Fruit fly (Drosophila melanogaster): ENCODE data around the gene CG4968.
A peak's percentile ranks its signal among the peaks of the same experiment; 100 is the strongest.

Gene CG4968

DNA sequence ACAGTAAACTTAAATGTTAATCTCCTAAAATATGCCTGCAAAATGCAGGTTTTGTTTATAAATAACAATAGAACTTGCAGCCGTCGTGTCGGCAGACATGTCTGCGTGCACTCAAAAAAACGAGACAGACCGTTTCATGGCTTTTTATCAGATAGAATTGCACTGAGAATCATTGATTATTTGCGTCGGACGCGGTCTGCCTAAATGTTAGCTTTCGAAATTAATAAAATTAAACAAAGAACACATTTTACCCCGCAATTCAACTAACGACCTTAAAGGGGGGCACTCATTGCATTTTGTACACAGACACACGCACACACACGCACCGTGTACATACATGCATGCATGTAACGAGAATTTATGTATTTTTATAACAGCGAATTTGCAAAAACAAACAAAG is 29.9 kb upstream of the CG4968 start:
- TF ChIP-seq CG13204 (GFP tag; optimal IDR thresholded peaks at IDR 0.05) (no peak), Pif1B (GFP tag; optimal IDR thresholded peaks at IDR 0.05) (peak; percentile 46), gl (tag; optimal IDR thresholded peaks at IDR 0.05) (peak; percentile 5), EcR (GFP tag; optimal IDR thresholded peaks at IDR 0.05) (no peak), CG14655 (GFP tag; optimal IDR thresholded peaks at IDR 0.05) (no peak), CG17806 (tag; optimal IDR thresholded peaks at IDR 0.05) (peak; percentile 32), Pif1A (GFP tag; optimal IDR thresholded peaks at IDR 0.05) (peak; percentile 74), CG9948 (tag; optimal IDR thresholded peaks at IDR 0.05) (no peak), CG8301 (tag; optimal IDR thresholded peaks at IDR 0.05) (no peak), CG8159 (tag; optimal IDR thresholded peaks at IDR 0.05) (no peak), CG15710 (tag; optimal IDR thresholded peaks at IDR 0.05) (no peak), CG4496 (GFP tag; IDR thresholded peaks at IDR 0.05) (peak; percentile 74), Ets98B (GFP tag; IDR thresholded peaks at IDR 0.05) (no peak; the same call in 1 of the 2 replicates), rn (GFP tag; IDR thresholded peaks at IDR 0.05) (peak; percentile 47; the same call in 1 of the 2 replicates), D1 (tag; optimal IDR thresholded peaks at IDR 0.05) (no peak), CG32121 (GFP tag; IDR thresholded peaks at IDR 0.05) (peak; percentile 27), CG12605 (GFP tag; IDR thresholded peaks at IDR 0.05) (peak; percentile 19; the same call in 1 of the 2 replicates), CG34367 (tag; optimal IDR thresholded peaks at IDR 0.05) (no peak), fd96Ca (GFP tag; IDR thresholded peaks at IDR 0.05) (no peak), Snoo (tag; optimal IDR thresholded peaks at IDR 0.05) (no peak), CG10348 (GFP tag; IDR thresholded peaks at IDR 0.05) (no peak)

DNA sequence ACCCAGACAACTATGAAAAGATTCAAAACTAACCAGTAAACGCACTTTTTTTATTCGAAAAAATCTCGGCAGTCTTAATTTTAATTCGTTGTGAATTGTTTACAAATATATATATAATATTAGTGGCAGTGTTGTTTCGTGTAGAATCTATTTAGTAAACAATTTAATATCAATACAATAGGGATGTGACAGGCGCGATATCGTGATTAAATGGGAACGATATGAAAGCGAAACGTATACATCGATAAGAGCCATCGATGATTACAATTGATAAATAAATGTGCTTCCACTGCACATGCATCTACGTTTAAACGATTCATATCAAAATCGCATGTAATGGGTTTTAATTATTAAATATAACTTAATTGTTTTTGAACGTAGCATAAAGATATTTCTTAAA is 29.4 kb upstream of the CG4968 start:
- TF ChIP-seq Snoo (tag; optimal IDR thresholded peaks at IDR 0.05) = no peak
- TF ChIP-seq CG34367 (tag; optimal IDR thresholded peaks at IDR 0.05) = no peak
- TF ChIP-seq CG8301 (tag; optimal IDR thresholded peaks at IDR 0.05) = no peak
- TF ChIP-seq Ets98B (GFP tag; IDR thresholded peaks at IDR 0.05) = no peak
- no peak for TF ChIP-seq CG8159 (tag; optimal IDR thresholded peaks at IDR 0.05)
- no peak for TF ChIP-seq CG12605 (GFP tag; IDR thresholded peaks at IDR 0.05)
- TF ChIP-seq gl (tag; optimal IDR thresholded peaks at IDR 0.05) = no peak
- no peak for TF ChIP-seq EcR (GFP tag; optimal IDR thresholded peaks at IDR 0.05)
- no peak for TF ChIP-seq CG9948 (tag; optimal IDR thresholded peaks at IDR 0.05)
- no peak for TF ChIP-seq CG4496 (GFP tag; IDR thresholded peaks at IDR 0.05)
- no peak for TF ChIP-seq Pif1B (GFP tag; optimal IDR thresholded peaks at IDR 0.05)
- TF ChIP-seq fd96Ca (GFP tag; IDR thresholded peaks at IDR 0.05) = no peak
- TF ChIP-seq CG17806 (tag; optimal IDR thresholded peaks at IDR 0.05) = no peak
- TF ChIP-seq CG10348 (GFP tag; IDR thresholded peaks at IDR 0.05) = no peak

DNA sequence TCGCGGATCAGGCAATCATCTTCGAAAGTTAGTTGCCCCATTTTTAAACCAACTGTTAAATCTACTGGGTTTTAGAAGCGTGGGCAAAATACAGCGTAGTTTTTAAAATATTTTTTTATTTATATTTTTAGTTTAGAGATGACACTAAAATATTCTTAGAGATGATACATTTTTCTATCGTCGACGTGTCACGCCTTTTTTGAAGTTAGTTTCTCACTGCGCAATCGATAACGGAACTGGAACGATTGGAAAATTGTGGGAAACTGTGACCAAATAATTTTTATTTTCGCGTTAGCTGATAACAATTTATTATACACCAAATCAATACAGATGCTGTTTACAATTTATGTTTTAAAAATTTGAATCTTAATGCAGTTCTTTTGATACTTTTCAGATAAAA is 28.1 kb upstream of the CG4968 start, which contains the start of gene Utx:
Gene Utx (minus strand): TSS at position 154 of the 400 bp plus-strand sequence.
- TF ChIP-seq CG10348 (GFP tag; IDR thresholded peaks at IDR 0.05) = no peak
- TF ChIP-seq CG15710 (tag; optimal IDR thresholded peaks at IDR 0.05) = no peak
- no peak for TF ChIP-seq EcR (GFP tag; optimal IDR thresholded peaks at IDR 0.05)
- TF ChIP-seq D1 (tag; optimal IDR thresholded peaks at IDR 0.05) = no peak
- no peak for TF ChIP-seq CG12605 (GFP tag; IDR thresholded peaks at IDR 0.05)

DNA sequence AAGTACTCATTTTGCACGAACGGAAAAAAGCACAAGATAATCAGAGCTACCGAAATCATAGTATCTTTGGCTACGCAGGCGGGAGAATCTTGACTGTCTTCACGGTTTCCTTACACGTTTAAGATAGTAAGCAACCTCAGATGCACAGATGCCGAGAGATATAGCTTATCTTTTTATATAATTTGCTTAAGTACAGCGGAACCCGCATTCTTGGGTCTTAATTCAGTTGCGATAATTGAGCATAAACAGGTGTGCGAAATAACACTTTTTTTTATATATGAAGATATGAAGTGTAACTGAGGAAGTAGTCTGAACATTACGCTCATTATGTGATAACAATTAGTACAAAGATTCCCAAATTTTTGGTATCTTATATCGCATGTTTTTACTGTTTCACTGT is 25.9 kb upstream of the CG4968 start, which contains the start of gene CG34043:
Gene CG34043 (minus strand): TSS at position 101 of the 400 bp plus-strand sequence.
- TF ChIP-seq Ets98B (GFP tag; IDR thresholded peaks at IDR 0.05) (no peak), CG10348 (GFP tag; IDR thresholded peaks at IDR 0.05) (no peak), Snoo (tag; optimal IDR thresholded peaks at IDR 0.05) (no peak), Pif1A (GFP tag; optimal IDR thresholded peaks at IDR 0.05) (no peak), Pif1B (GFP tag; optimal IDR thresholded peaks at IDR 0.05) (no peak), CG4496 (GFP tag; IDR thresholded peaks at IDR 0.05) (no peak), CG17806 (tag; optimal IDR thresholded peaks at IDR 0.05) (no peak), fd96Ca (GFP tag; IDR thresholded peaks at IDR 0.05) (no peak), EcR (GFP tag; optimal IDR thresholded peaks at IDR 0.05) (no peak), CG34367 (tag; optimal IDR thresholded peaks at IDR 0.05) (no peak), rn (GFP tag; IDR thresholded peaks at IDR 0.05) (no peak), CG8159 (tag; optimal IDR thresholded peaks at IDR 0.05) (no peak), CG13204 (GFP tag; optimal IDR thresholded peaks at IDR 0.05) (no peak), CG9948 (tag; optimal IDR thresholded peaks at IDR 0.05) (no peak), CG32121 (GFP tag; IDR thresholded peaks at IDR 0.05) (no peak), D1 (tag; optimal IDR thresholded peaks at IDR 0.05) (no peak)

DNA sequence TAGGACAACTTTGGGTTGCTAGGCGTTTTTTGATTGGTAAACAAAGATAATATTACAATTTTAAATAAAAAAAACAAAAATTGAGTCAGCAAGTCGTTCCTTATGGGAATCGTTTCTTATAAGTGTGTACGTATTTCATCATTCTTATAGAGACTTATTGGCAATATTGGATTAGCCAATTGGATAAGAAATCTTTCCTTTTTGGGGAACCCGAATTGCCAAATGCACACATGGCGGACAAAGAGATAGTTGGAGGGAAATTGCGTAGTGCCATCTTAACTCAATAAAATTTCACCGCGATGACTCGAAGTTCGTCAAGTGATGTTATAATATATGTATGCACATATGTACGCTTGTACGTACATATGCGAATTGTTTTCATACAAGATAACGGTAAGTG is 15.4 kb upstream of the CG4968 start:
- TF ChIP-seq Pif1A (GFP tag; optimal IDR thresholded peaks at IDR 0.05) (no peak), CG10348 (GFP tag; IDR thresholded peaks at IDR 0.05) (no peak), gl (tag; optimal IDR thresholded peaks at IDR 0.05) (no peak), Ets98B (GFP tag; IDR thresholded peaks at IDR 0.05) (no peak), fd96Ca (GFP tag; IDR thresholded peaks at IDR 0.05) (no peak), EcR (GFP tag; optimal IDR thresholded peaks at IDR 0.05) (no peak), Pif1B (GFP tag; optimal IDR thresholded peaks at IDR 0.05) (no peak), CG13204 (GFP tag; optimal IDR thresholded peaks at IDR 0.05) (no peak), CG12605 (GFP tag; IDR thresholded peaks at IDR 0.05) (no peak), Snoo (tag; optimal IDR thresholded peaks at IDR 0.05) (no peak), CG4496 (GFP tag; IDR thresholded peaks at IDR 0.05) (no peak), CG14655 (GFP tag; optimal IDR thresholded peaks at IDR 0.05) (no peak), CG32121 (GFP tag; IDR thresholded peaks at IDR 0.05) (no peak), CG17806 (tag; optimal IDR thresholded peaks at IDR 0.05) (no peak), CG8159 (tag; optimal IDR thresholded peaks at IDR 0.05) (no peak), D1 (tag; optimal IDR thresholded peaks at IDR 0.05) (no peak), CG8301 (tag; optimal IDR thresholded peaks at IDR 0.05) (no peak), CG9948 (tag; optimal IDR thresholded peaks at IDR 0.05) (no peak)

DNA sequence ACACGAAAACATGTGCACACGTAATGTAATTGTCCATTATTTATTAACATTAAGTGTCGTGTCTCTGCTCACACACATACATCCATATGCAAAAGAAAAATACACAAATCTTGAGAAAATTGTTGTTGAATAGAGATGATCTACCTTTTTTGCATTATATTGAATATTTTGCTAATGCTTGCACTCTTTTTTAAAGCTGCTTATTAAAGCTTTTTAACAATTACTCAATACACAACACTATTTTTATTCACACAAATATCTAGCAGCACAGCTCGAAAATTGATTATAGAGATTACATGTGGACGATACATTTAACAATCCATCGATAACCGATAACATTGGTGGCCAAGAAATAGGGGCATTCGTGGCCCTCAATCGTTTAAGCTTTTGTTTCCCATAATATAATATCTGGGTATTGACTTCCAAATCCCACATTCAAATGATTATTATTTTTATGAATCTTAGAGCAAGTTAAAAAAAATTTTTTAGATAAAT is 14.6 kb upstream of the CG4968 start, which contains the start of gene Ufd4:
Gene Ufd4 (minus strand): TSS at position 300 of the 495 bp plus-strand sequence.
- TF ChIP-seq CG17806 (tag; optimal IDR thresholded peaks at IDR 0.05) (peak; percentile 49), CG8159 (tag; optimal IDR thresholded peaks at IDR 0.05) (no peak), CG9948 (tag; optimal IDR thresholded peaks at IDR 0.05) (no peak), CG10348 (GFP tag; IDR thresholded peaks at IDR 0.05) (no peak), rn (GFP tag; IDR thresholded peaks at IDR 0.05) (no peak), Pif1B (GFP tag; optimal IDR thresholded peaks at IDR 0.05) (no peak), CG12605 (GFP tag; IDR thresholded peaks at IDR 0.05) (no peak), CG32121 (GFP tag; IDR thresholded peaks at IDR 0.05) (peak; percentile 66), CG15710 (tag; optimal IDR thresholded peaks at IDR 0.05) (peak; percentile 38), CG8301 (tag; optimal IDR thresholded peaks at IDR 0.05) (no peak), Ets98B (GFP tag; IDR thresholded peaks at IDR 0.05) (no peak; the same call in 1 of the 2 replicates), D1 (tag; optimal IDR thresholded peaks at IDR 0.05) (no peak), Snoo (tag; optimal IDR thresholded peaks at IDR 0.05) (no peak), CG14655 (GFP tag; optimal IDR thresholded peaks at IDR 0.05) (no peak), fd96Ca (GFP tag; IDR thresholded peaks at IDR 0.05) (no peak)
